Worm (Caenorhabditis elegans): ENCODE data around the gene ufd-3.
A peak's percentile ranks its signal among the peaks of the same experiment; 100 is the strongest.

ufd-3 gene

ce11 chrII:9940430-9940829, at the start of gene ufd-3:
Gene ufd-3 (plus strand): TSS chrII:9940753.
- peak; percentile 47; the same call in 1 of the 2 replicates for TF ChIP-seq flt-1 (GFP tag; IDR thresholded peaks at IDR 0.05)
- TF ChIP-seq hmg-4 (GFP tag; optimal IDR thresholded peaks at IDR 0.05), result no peak
- TF ChIP-seq tbx-37 (GFP tag; conservative IDR thresholded peaks at IDR 0.05), result peak; percentile 87
- TF ChIP-seq F13C5.2 (tag; optimal IDR thresholded peaks at IDR 0.05), result peak; percentile 57

- TF ChIP-seq sea-1 (GFP tag; conservative IDR thresholded peaks at IDR 0.05) (no peak), F13C5.2 (tag; optimal IDR thresholded peaks at IDR 0.05) (no peak), hnd-1 (tag; optimal IDR thresholded peaks at IDR 0.05) (no peak)
Observed at ce11 chrII:9891031-9891689, 49.4 kb upstream of the ufd-3 start, which contains the start of gene vgln-1. Gene vgln-1 (minus strand): TSS chrII:9891081.

ce11 chrII:9891823-9892222, 48.7 kb upstream of the ufd-3 start:
- TF ChIP-seq hnd-1 (tag; optimal IDR thresholded peaks at IDR 0.05), result no peak
- no peak for TF ChIP-seq tra-4 (tag; optimal IDR thresholded peaks at IDR 0.05)
- no peak for TF ChIP-seq scrt-1 (GFP tag; IDR thresholded peaks at IDR 0.05)
- TF ChIP-seq hmg-4 (GFP tag; optimal IDR thresholded peaks at IDR 0.05), result no peak
- no peak for TF ChIP-seq sea-1 (GFP tag; conservative IDR thresholded peaks at IDR 0.05)
- no peak for TF ChIP-seq tbx-11 (GFP tag; IDR thresholded peaks at IDR 0.05)
- TF ChIP-seq ama-1 (optimal IDR thresholded peaks at IDR 0.05), result no peak
- TF ChIP-seq aly-1 (tag; optimal IDR thresholded peaks at IDR 0.05), result no peak
- no peak for TF ChIP-seq tbx-37 (GFP tag; conservative IDR thresholded peaks at IDR 0.05)
- no peak for TF ChIP-seq ceh-13 (GFP tag; optimal IDR thresholded peaks at IDR 0.05)
- TF ChIP-seq pes-1 (GFP tag; IDR thresholded peaks at IDR 0.05), result no peak
- TF ChIP-seq ceh-36 (tag; optimal IDR thresholded peaks at IDR 0.05), result no peak
- no peak for TF ChIP-seq ets-7 (tag; optimal IDR thresholded peaks at IDR 0.05)
- TF ChIP-seq B0310.2 (tag; optimal IDR thresholded peaks at IDR 0.05), result no peak
- TF ChIP-seq flt-1 (GFP tag; IDR thresholded peaks at IDR 0.05), result no peak
- TF ChIP-seq hmbx-1 (tag; optimal IDR thresholded peaks at IDR 0.05), result no peak
- no peak for TF ChIP-seq F13C5.2 (tag; optimal IDR thresholded peaks at IDR 0.05)

ce11 chrII:9892409-9892808, 48.1 kb upstream of the ufd-3 start, which contains the start of gene C08H9.16:
Gene C08H9.16 (plus strand): TSS chrII:9892778.
- no peak for TF ChIP-seq ets-7 (tag; optimal IDR thresholded peaks at IDR 0.05)
- no peak for TF ChIP-seq aly-1 (tag; optimal IDR thresholded peaks at IDR 0.05)
- TF ChIP-seq pes-1 (GFP tag; IDR thresholded peaks at IDR 0.05), result no peak
- no peak for TF ChIP-seq ceh-36 (tag; optimal IDR thresholded peaks at IDR 0.05)
- TF ChIP-seq ceh-13 (GFP tag; optimal IDR thresholded peaks at IDR 0.05), result no peak
- no peak for TF ChIP-seq hmbx-1 (tag; optimal IDR thresholded peaks at IDR 0.05)
- no peak for TF ChIP-seq tbx-11 (GFP tag; IDR thresholded peaks at IDR 0.05)
- TF ChIP-seq hnd-1 (tag; optimal IDR thresholded peaks at IDR 0.05), result no peak
- TF ChIP-seq flt-1 (GFP tag; IDR thresholded peaks at IDR 0.05), result no peak
- TF ChIP-seq hmg-4 (GFP tag; optimal IDR thresholded peaks at IDR 0.05), result no peak
- TF ChIP-seq ama-1 (optimal IDR thresholded peaks at IDR 0.05), result no peak
- no peak for TF ChIP-seq tra-4 (tag; optimal IDR thresholded peaks at IDR 0.05)
- TF ChIP-seq scrt-1 (GFP tag; IDR thresholded peaks at IDR 0.05), result no peak
- TF ChIP-seq B0310.2 (tag; optimal IDR thresholded peaks at IDR 0.05), result no peak
- no peak for TF ChIP-seq tbx-37 (GFP tag; conservative IDR thresholded peaks at IDR 0.05)

- TF ChIP-seq hmbx-1 (tag; optimal IDR thresholded peaks at IDR 0.05), result no peak
- TF ChIP-seq ama-1 (optimal IDR thresholded peaks at IDR 0.05), result no peak
- no peak for TF ChIP-seq sea-1 (GFP tag; conservative IDR thresholded peaks at IDR 0.05)
Observed at ce11 chrII:9894435-9894834, 46.1 kb upstream of the ufd-3 start, which contains the start of gene F26C11.1. Gene F26C11.1 (plus strand): TSS chrII:9894735.

- TF ChIP-seq ceh-13 (GFP tag; optimal IDR thresholded peaks at IDR 0.05), result no peak
- TF ChIP-seq hmbx-1 (tag; optimal IDR thresholded peaks at IDR 0.05), result no peak
- TF ChIP-seq sea-1 (GFP tag; conservative IDR thresholded peaks at IDR 0.05), result no peak
- no peak for TF ChIP-seq flt-1 (GFP tag; IDR thresholded peaks at IDR 0.05)
- no peak for TF ChIP-seq scrt-1 (GFP tag; IDR thresholded peaks at IDR 0.05)
- TF ChIP-seq tbx-11 (GFP tag; IDR thresholded peaks at IDR 0.05), result no peak
- no peak for TF ChIP-seq pes-1 (GFP tag; IDR thresholded peaks at IDR 0.05)
- TF ChIP-seq F13C5.2 (tag; optimal IDR thresholded peaks at IDR 0.05), result no peak
- TF ChIP-seq ets-7 (tag; optimal IDR thresholded peaks at IDR 0.05), result no peak
- no peak for TF ChIP-seq aly-1 (tag; optimal IDR thresholded peaks at IDR 0.05)
- TF ChIP-seq B0310.2 (tag; optimal IDR thresholded peaks at IDR 0.05), result no peak
- TF ChIP-seq hnd-1 (tag; optimal IDR thresholded peaks at IDR 0.05), result no peak
- no peak for TF ChIP-seq tbx-37 (GFP tag; conservative IDR thresholded peaks at IDR 0.05)
- TF ChIP-seq ceh-36 (tag; optimal IDR thresholded peaks at IDR 0.05), result no peak
Observed at ce11 chrII:9895173-9895572, 45.4 kb upstream of the ufd-3 start.

- no peak for TF ChIP-seq ets-7 (tag; optimal IDR thresholded peaks at IDR 0.05)
- no peak for TF ChIP-seq ceh-36 (tag; optimal IDR thresholded peaks at IDR 0.05)
- TF ChIP-seq tbx-37 (GFP tag; conservative IDR thresholded peaks at IDR 0.05), result no peak
- TF ChIP-seq pes-1 (GFP tag; IDR thresholded peaks at IDR 0.05), result no peak
- no peak for TF ChIP-seq ceh-13 (GFP tag; optimal IDR thresholded peaks at IDR 0.05)
- no peak for TF ChIP-seq ama-1 (optimal IDR thresholded peaks at IDR 0.05)
- TF ChIP-seq B0310.2 (tag; optimal IDR thresholded peaks at IDR 0.05), result no peak
- no peak for TF ChIP-seq F13C5.2 (tag; optimal IDR thresholded peaks at IDR 0.05)
- no peak for TF ChIP-seq hmg-4 (GFP tag; optimal IDR thresholded peaks at IDR 0.05)
- no peak for TF ChIP-seq hnd-1 (tag; optimal IDR thresholded peaks at IDR 0.05)
Observed at ce11 chrII:9898744-9899143, 41.8 kb upstream of the ufd-3 start.

- TF ChIP-seq ceh-36 (tag; optimal IDR thresholded peaks at IDR 0.05) (no peak), tbx-37 (GFP tag; conservative IDR thresholded peaks at IDR 0.05) (no peak), ama-1 (optimal IDR thresholded peaks at IDR 0.05) (no peak), tbx-11 (GFP tag; IDR thresholded peaks at IDR 0.05) (no peak), flt-1 (GFP tag; IDR thresholded peaks at IDR 0.05) (no peak), sea-1 (GFP tag; conservative IDR thresholded peaks at IDR 0.05) (no peak), hnd-1 (tag; optimal IDR thresholded peaks at IDR 0.05) (no peak), aly-1 (tag; optimal IDR thresholded peaks at IDR 0.05) (no peak), ets-7 (tag; optimal IDR thresholded peaks at IDR 0.05) (no peak), pes-1 (GFP tag; IDR thresholded peaks at IDR 0.05) (no peak), B0310.2 (tag; optimal IDR thresholded peaks at IDR 0.05) (no peak), tra-4 (tag; optimal IDR thresholded peaks at IDR 0.05) (no peak), ceh-13 (GFP tag; optimal IDR thresholded peaks at IDR 0.05) (no peak), F13C5.2 (tag; optimal IDR thresholded peaks at IDR 0.05) (no peak), hmbx-1 (tag; optimal IDR thresholded peaks at IDR 0.05) (no peak), scrt-1 (GFP tag; IDR thresholded peaks at IDR 0.05) (no peak), hmg-4 (GFP tag; optimal IDR thresholded peaks at IDR 0.05) (no peak)
Observed at ce11 chrII:9900276-9900675, 40.3 kb upstream of the ufd-3 start, which contains the start of gene unc-4. Gene unc-4 (minus strand): TSS chrII:9900376.

Measured in whole organism, early embryonic.